Worm (Caenorhabditis elegans) whole organism, L3 larva: Measurements from ENCODE around the gene srsx-8.

Experiments
- R02D3.7 ChIP-seq: fragments of 150-350 bp; optimal IDR thresholded peaks from 2 replicates; lab custom pipeline; 2014; ENCODE audit warnings: missing biosample characterization, missing genetic modification characterization
- ZK546.5 ChIP-seq: sonication (generic microtip); optimal IDR thresholded peaks from 2 replicates; lab custom pipeline; 2017; ENCODE audit warnings: missing biosample characterization, missing genetic modification characterization
- aly-2 ChIP-seq: fragments of 150-350 bp; optimal IDR thresholded peaks from 2 replicates; lab custom pipeline; 2014; ENCODE audit warnings: missing biosample characterization, missing genetic modification characterization
- ama-1 ChIP-seq: fragments of 150-350 bp; optimal IDR thresholded peaks from 2 replicates; lab custom pipeline; 2018
- ceh-16 ChIP-seq: sonication (generic microtip); optimal IDR thresholded peaks from 2 replicates; lab custom pipeline; 2017; ENCODE audit warnings: missing biosample characterization, missing genetic modification characterization
- ceh-28 ChIP-seq: fragments of 150-350 bp; optimal IDR thresholded peaks from 2 replicates; lab custom pipeline; 2014; ENCODE audit warnings: missing biosample characterization, missing genetic modification reagents, missing genetic modification characterization
- ceh-82 ChIP-seq: fragments of 150-350 bp; optimal IDR thresholded peaks from 2 replicates; lab custom pipeline; 2014; ENCODE audit warnings: missing biosample characterization, missing genetic modification characterization
- daf-12 ChIP-seq: fragments of 150-350 bp; optimal IDR thresholded peaks from 2 replicates; lab custom pipeline; 2014; ENCODE audit warnings: missing biosample characterization, missing genetic modification reagents, missing genetic modification characterization
- egl-27 ChIP-seq: sonication (generic microtip); optimal IDR thresholded peaks from 4 replicates; lab custom pipeline; 2017; ENCODE audit warnings: missing biosample characterization, missing genetic modification reagents, missing genetic modification characterization
- elt-2 ChIP-seq: sonication (generic microtip); optimal IDR thresholded peaks from 2 replicates; lab custom pipeline; 2016; ENCODE audit warnings: missing genetic modification reagents, mild to moderate bottlenecking, missing genetic modification characterization, missing compliant biosample characterization
- elt-3 ChIP-seq, 3 experiments: fragments of 150-350 bp in 1 of 3; sonication (generic microtip) in 2 of 3; optimal IDR thresholded peaks; 2 replicates in 2 of 3; 4 replicates in 1 of 3; lab custom pipeline; 2014 to 2017; ENCODE audit warnings: missing biosample characterization in 3 of 3, missing genetic modification characterization in 3 of 3
- eor-1 ChIP-seq, 2 experiments: fragments of 150-350 bp; optimal IDR thresholded peaks; 2 replicates each; lab custom pipeline; 2014 to 2018; ENCODE audit warnings: missing biosample characterization in 2 of 2, missing genetic modification characterization in 2 of 2
- fkh-10 ChIP-seq: sonication (generic microtip); optimal IDR thresholded peaks from 2 replicates; lab custom pipeline; 2017; ENCODE audit warnings: missing biosample characterization, missing genetic modification reagents, missing genetic modification characterization
- fkh-2 ChIP-seq: fragments of 150-350 bp; optimal IDR thresholded peaks from 2 replicates; lab custom pipeline; 2014; ENCODE audit warnings: missing biosample characterization, missing genetic modification reagents, missing genetic modification characterization
- fos-1 ChIP-seq: fragments of 150-350 bp; optimal IDR thresholded peaks from 2 replicates; lab custom pipeline; 2014; ENCODE audit warnings: missing biosample characterization, missing genetic modification characterization
- lin-15B ChIP-seq: fragments of 150-350 bp; optimal IDR thresholded peaks from 2 replicates; lab custom pipeline; 2014; ENCODE audit warnings: missing biosample characterization, missing genetic modification characterization
- lsy-12 ChIP-seq: sonication (generic microtip); optimal IDR thresholded peaks from 2 replicates; lab custom pipeline; 2016; ENCODE audit warnings: mild to moderate bottlenecking, missing genetic modification characterization, missing compliant biosample characterization
- mdl-1 ChIP-seq: fragments of 150-350 bp; optimal IDR thresholded peaks from 2 replicates; lab custom pipeline; 2014; ENCODE audit warnings: missing biosample characterization, missing genetic modification characterization
- nfya-1 ChIP-seq: sonication (generic microtip); optimal IDR thresholded peaks from 2 replicates; lab custom pipeline; 2017; ENCODE audit warnings: missing genetic modification characterization, mild to moderate bottlenecking, missing compliant biosample characterization, antibody characterized with exemption, moderate library complexity; ENCODE audit not compliant: insufficient read depth
- nhr-11 ChIP-seq: fragments of 150-350 bp; optimal IDR thresholded peaks from 2 replicates; lab custom pipeline; 2014; ENCODE audit warnings: missing biosample characterization, missing genetic modification characterization
- nhr-23 ChIP-seq: fragments of 150-350 bp; optimal IDR thresholded peaks from 2 replicates; lab custom pipeline; 2014; ENCODE audit warnings: missing biosample characterization, missing genetic modification reagents, missing genetic modification characterization
- nhr-237 ChIP-seq: fragments of 150-350 bp; optimal IDR thresholded peaks from 2 replicates; lab custom pipeline; 2014; ENCODE audit warnings: missing biosample characterization, missing genetic modification characterization
- nhr-25 ChIP-seq: sonication (generic microtip); optimal IDR thresholded peaks from 2 replicates; lab custom pipeline; 2017; ENCODE audit warnings: missing biosample characterization, missing genetic modification characterization
- nhr-43 ChIP-seq: sonication (generic microtip); optimal IDR thresholded peaks from 2 replicates; lab custom pipeline; 2016; ENCODE audit warnings: mild to moderate bottlenecking, missing genetic modification characterization, missing compliant biosample characterization; ENCODE audit not compliant: poor library complexity, severe bottlenecking
- nhr-67 ChIP-seq: fragments of 150-350 bp; optimal IDR thresholded peaks from 2 replicates; lab custom pipeline; 2014; ENCODE audit warnings: missing biosample characterization, missing genetic modification characterization
- nhr-76 ChIP-seq: fragments of 150-350 bp; sonication (generic microtip); optimal IDR thresholded peaks from 5 replicates; lab custom pipeline; 2014; ENCODE audit warnings: missing biosample characterization, missing genetic modification characterization
- nhr-77 ChIP-seq: fragments of 150-350 bp; optimal IDR thresholded peaks from 2 replicates; lab custom pipeline; 2014; ENCODE audit warnings: missing biosample characterization, missing genetic modification characterization
- pha-4 ChIP-seq: fragments of 150-350 bp; optimal IDR thresholded peaks from 2 replicates; lab custom pipeline; 2014; ENCODE audit warnings: missing biosample characterization, missing genetic modification reagents, missing genetic modification characterization
- pqm-1 ChIP-seq: fragments of 150-350 bp; optimal IDR thresholded peaks from 2 replicates; lab custom pipeline; 2017; ENCODE audit warnings: missing biosample characterization, missing genetic modification characterization, inconsistent platforms
- skn-1 ChIP-seq: fragments of 150-350 bp; optimal IDR thresholded peaks from 2 replicates; lab custom pipeline; 2014; ENCODE audit warnings: missing biosample characterization, missing genetic modification characterization
- snpc-4 ChIP-seq: fragments of 150-350 bp; optimal IDR thresholded peaks from 2 replicates; lab custom pipeline; 2014; ENCODE audit warnings: missing biosample characterization, missing genetic modification characterization
- tbx-2 ChIP-seq: sonication (generic microtip); optimal IDR thresholded peaks from 2 replicates; lab custom pipeline; 2016; ENCODE audit warnings: mild to moderate bottlenecking, missing genetic modification characterization, missing compliant biosample characterization
- unc-39 ChIP-seq: sonication (generic microtip); optimal IDR thresholded peaks from 4 replicates; lab custom pipeline; 2017; ENCODE audit warnings: missing biosample characterization, missing genetic modification characterization
- unc-62 ChIP-seq: fragments of 150-350 bp; sonication (generic microtip); optimal IDR thresholded peaks from 4 replicates; lab custom pipeline; 2014; ENCODE audit warnings: missing biosample characterization, missing genetic modification reagents, missing genetic modification characterization
- ztf-11 ChIP-seq: fragments of 150-350 bp; optimal IDR thresholded peaks from 2 replicates; lab custom pipeline; 2014; ENCODE audit warnings: missing biosample characterization, missing genetic modification characterization
- ztf-4 ChIP-seq: fragments of 150-350 bp; optimal IDR thresholded peaks from 2 replicates; lab custom pipeline; 2014; ENCODE audit warnings: missing biosample characterization, missing genetic modification characterization

Gene srsx-8

DNA sequence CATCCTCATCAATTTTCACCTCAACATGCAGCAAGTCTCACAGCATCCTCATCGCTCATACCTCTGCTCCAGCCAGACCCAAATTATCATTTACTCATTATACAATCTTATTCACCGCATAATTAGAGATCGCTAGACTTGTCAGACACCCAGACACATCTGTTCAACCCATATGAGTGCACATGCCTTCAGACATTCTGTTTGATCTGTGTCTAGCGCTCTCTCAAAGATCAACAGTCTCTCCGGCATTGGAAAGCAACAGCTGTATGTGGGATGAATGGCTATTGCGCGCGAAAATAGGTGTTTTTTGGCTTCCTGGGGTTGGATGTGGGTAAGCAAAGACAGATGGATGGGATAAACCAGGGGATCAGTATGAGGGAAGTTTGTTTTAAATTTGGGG, 19.7 kb upstream of the srsx-8 start:
- TF ChIP-seq unc-39 (tag; lab: Kevin White, UChicago) (no peak), fos-1 (tag; lab: Kevin White, UChicago) (no peak), pqm-1 (no peak), eor-1 (tag; optimal IDR thresholded peaks at IDR 0.05; lab: Kevin White, UChicago) (no peak), ama-1 (lab: Kevin White, UChicago) (no peak), lin-15B (tag; lab: Kevin White, UChicago) (no peak), ztf-11 (tag; lab: Kevin White, UChicago) (no peak), elt-2 (tag; lab: Kevin White, UChicago) (no peak), nhr-25 (tag; lab: Kevin White, UChicago) (no peak)
- TF ChIP-seq, all 47 proteins: peak for 0

- TF ChIP-seq egl-27 (tag; lab: Kevin White, UChicago) (no peak), ztf-4 (tag; lab: Kevin White, UChicago) (no peak), eor-1 (tag; optimal IDR thresholded peaks at IDR 0.05; lab: Kevin White, UChicago) (no peak), ceh-16 (tag; lab: Kevin White, UChicago) (no peak), nhr-11 (tag; lab: Kevin White, UChicago) (no peak), ZK546.5 (tag; lab: Kevin White, UChicago) (no peak), ceh-82 (tag; lab: Kevin White, UChicago) (no peak), fkh-10 (GFP tag; lab: Kevin White, UChicago) (no peak), lsy-12 (tag; lab: Kevin White, UChicago) (no peak), fkh-2 (tag; lab: Kevin White, UChicago) (no peak), unc-62 (GFP tag; lab: Kevin White, UChicago) (no peak), nhr-23 (tag; lab: Kevin White, UChicago) (no peak)
These were observed 17.8 kb upstream of the srsx-8 start for ce11 chrV:1570679-1571078.

DNA sequence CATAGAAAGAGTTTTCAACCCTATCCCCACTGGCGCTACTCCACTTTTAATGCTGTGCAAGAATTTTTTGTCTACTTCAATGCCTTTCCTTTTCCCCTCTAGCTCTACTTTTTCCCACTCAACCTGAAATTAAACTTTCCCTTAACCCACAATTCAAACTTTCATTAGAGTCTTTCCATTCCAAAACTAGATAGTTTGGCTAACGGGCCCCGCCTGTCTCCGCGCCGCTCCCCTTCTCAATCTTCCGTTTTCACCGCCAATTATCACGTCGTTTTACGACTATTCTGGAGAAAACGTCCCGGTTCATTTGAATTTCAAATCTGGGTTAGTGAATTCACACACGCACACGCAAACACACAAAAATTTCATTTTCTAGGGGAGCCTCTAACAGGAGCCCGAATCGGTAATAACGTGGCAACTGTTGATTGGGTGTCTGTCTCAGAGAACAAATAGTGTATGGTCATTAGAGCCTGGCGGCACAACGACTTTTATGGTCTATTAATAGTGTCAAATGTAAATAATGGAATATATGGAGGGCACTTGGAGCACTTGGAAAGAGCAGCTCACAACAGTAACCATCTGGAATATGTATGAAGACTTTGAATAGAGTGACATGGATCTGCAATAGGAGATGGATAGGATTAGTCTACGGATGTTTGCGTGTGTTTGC, 17.0 kb upstream of the srsx-8 start:
- peak; percentile 21 for TF ChIP-seq pha-4 (tag; lab: Kevin White, UChicago)
- TF ChIP-seq ceh-82 (tag; lab: Kevin White, UChicago) = no peak
- no peak for TF ChIP-seq mdl-1
- TF ChIP-seq eor-1 (tag; optimal IDR thresholded peaks at IDR 0.05; lab: Kevin White, UChicago) = no peak

- TF ChIP-seq daf-12 = no peak
- TF ChIP-seq tbx-2 = no peak
- no peak for TF ChIP-seq nhr-25 (tag; lab: Kevin White, UChicago)
- no peak for TF ChIP-seq nfya-1 (tag; lab: Kevin White, UChicago)
- no peak for TF ChIP-seq aly-2 (tag; lab: Kevin White, UChicago)
- TF ChIP-seq ceh-28 (tag; lab: Kevin White, UChicago) = no peak
- no peak for TF ChIP-seq ztf-4 (tag; lab: Kevin White, UChicago)
- TF ChIP-seq R02D3.7 (tag; lab: Kevin White, UChicago) = no peak
- TF ChIP-seq fos-1 (tag; lab: Kevin White, UChicago) = no peak
- TF ChIP-seq nhr-11 (tag; lab: Kevin White, UChicago) = no peak
- no peak for TF ChIP-seq nhr-237 (tag; lab: Kevin White, UChicago)
These were observed 13.9 kb upstream of the srsx-8 start, which contains the start of gene cdc-25.2 for ce11 chrV:1566776-1567175. cdc-25.2 (plus strand) TSS chrV:1567076.

ce11 chrV:1558113-1558512, 5.2 kb upstream of the srsx-8 start:
- TF ChIP-seq nhr-76 (tag; lab: Kevin White, UChicago) (no peak), fkh-2 (tag; lab: Kevin White, UChicago) (no peak), tbx-2 (no peak), skn-1 (tag; lab: Kevin White, UChicago) (no peak), pha-4 (tag; lab: Kevin White, UChicago) (peak; percentile 13), nhr-43 (tag; lab: Kevin White, UChicago) (no peak), fos-1 (tag; lab: Kevin White, UChicago) (no peak), daf-12 (no peak), nhr-67 (tag; lab: Kevin White, UChicago) (no peak), lsy-12 (tag; lab: Kevin White, UChicago) (no peak), nhr-77 (tag; lab: Kevin White, UChicago) (no peak), mdl-1 (no peak), pqm-1 (peak; percentile 67), elt-3 (tag; optimal IDR thresholded peaks at IDR 0.05; lab: Kevin White, UChicago) (no peak), nhr-11 (tag; lab: Kevin White, UChicago) (no peak), snpc-4 (tag; lab: Kevin White, UChicago) (no peak), R02D3.7 (tag; lab: Kevin White, UChicago) (no peak), nhr-25 (tag; lab: Kevin White, UChicago) (no peak)
